Fruit fly (Drosophila melanogaster) whole organism, wandering third instar larva: Measurements from ENCODE around the gene CG5245.

Experiments used
- CG32264 ChIP-seq: fragments of 200-800 bp; sonication (Bioruptor generic); optimal IDR thresholded peaks from 2 replicates; lab custom pipeline; 2016; ENCODE audit warnings: missing biosample characterization, missing genetic modification characterization
- CG9705 ChIP-seq: fragments of 200-800 bp; sonication (Bioruptor generic); optimal IDR thresholded peaks from 2 replicates; lab custom pipeline; 2018; ENCODE audit warnings: missing biosample characterization, mild to moderate bottlenecking, missing genetic modification characterization
- CrebA ChIP-seq: fragments of 200-800 bp; sonication (Bioruptor generic); optimal IDR thresholded peaks from 2 replicates; lab custom pipeline; 2016; ENCODE audit warnings: missing biosample characterization, mild to moderate bottlenecking, missing genetic modification characterization, borderline replicate concordance
- Dfd ChIP-seq: fragments of >200 bp; optimal IDR thresholded peaks from 2 replicates; lab custom pipeline; 2017; ENCODE audit warnings: missing biosample characterization, missing genetic modification characterization
- Dif ChIP-seq: fragments of 200-275, 200-300 bp; sonication (Bioruptor generic); optimal IDR thresholded peaks from 2 replicates; lab custom pipeline; 2018; ENCODE audit warnings: missing biosample characterization, missing genetic modification characterization; ENCODE audit not compliant: partially characterized antibody
- GATAd ChIP-seq: sonication (Bioruptor generic); optimal IDR thresholded peaks from 2 replicates; lab custom pipeline; 2016; ENCODE audit warnings: missing biosample characterization, missing genetic modification characterization
- HLH106 ChIP-seq: fragments of 200-800 bp; optimal IDR thresholded peaks from 3 replicates; lab custom pipeline; 2019; ENCODE audit warnings: missing biosample characterization, mild to moderate bottlenecking, missing genetic modification characterization, moderate library complexity
- Hnf4 ChIP-seq: fragments of 200-800 bp; sonication (Bioruptor generic); optimal IDR thresholded peaks from 2 replicates; lab custom pipeline; 2016; ENCODE audit warnings: missing biosample characterization, mild to moderate bottlenecking, missing genetic modification characterization
- Hr83 ChIP-seq: fragments of 200-300 bp; sonication (Bioruptor generic); optimal IDR thresholded peaks from 2 replicates; lab custom pipeline; 2016; ENCODE audit warnings: missing biosample characterization, mild to moderate bottlenecking, missing genetic modification characterization, moderate library complexity; ENCODE audit not compliant: poor library complexity, severe bottlenecking
- Mio ChIP-seq: sonication (Bioruptor generic); optimal IDR thresholded peaks from 2 replicates; lab custom pipeline; 2016; ENCODE audit warnings: missing biosample characterization, missing genetic modification characterization
- Myc ChIP-seq: fragments of >200 bp; optimal IDR thresholded peaks from 2 replicates; lab custom pipeline; 2017
- N ChIP-seq: fragments of >200 bp; optimal IDR thresholded peaks from 2 replicates; lab custom pipeline; 2018; ENCODE audit warnings: missing biosample characterization, missing external identifiers, missing genetic modification characterization
- Rel ChIP-seq, 2 experiments: fragments of 200-800 bp; sonication (Bioruptor generic) in 1 of 2; optimal IDR thresholded peaks; 2 replicates in 1 of 2; 3 replicates in 1 of 2; lab custom pipeline; 2016 to 2019; ENCODE audit warnings: mild to moderate bottlenecking in 2 of 2, missing biosample characterization in 2 of 2, missing genetic modification characterization in 2 of 2, moderate library complexity in 1 of 2
- Sp1 ChIP-seq: fragments of 200-800 bp; sonication (Bioruptor generic); optimal IDR thresholded peaks from 3 replicates; lab custom pipeline; 2019; ENCODE audit warnings: missing biosample characterization, mild to moderate bottlenecking, missing genetic modification characterization, moderate library complexity
- Vsx2 ChIP-seq: fragments of 200-300, 225-300 bp; sonication (Bioruptor generic); optimal IDR thresholded peaks from 2 replicates; lab custom pipeline; 2018; ENCODE audit warnings: missing biosample characterization, missing genetic modification characterization; ENCODE audit not compliant: partially characterized antibody
- brk ChIP-seq: fragments of 200-800 bp; sonication (Bioruptor generic); optimal IDR thresholded peaks from 2 replicates; lab custom pipeline; 2016; ENCODE audit warnings: missing biosample characterization, mild to moderate bottlenecking, missing genetic modification characterization
- ey ChIP-seq: fragments of 200-800 bp; sonication (Bioruptor generic); optimal IDR thresholded peaks from 2 replicates; lab custom pipeline; 2016; ENCODE audit warnings: missing biosample characterization, missing genetic modification characterization
- foxo ChIP-seq, 2 experiments: fragments of 200-800 bp; sonication (Bioruptor generic); optimal IDR thresholded peaks; 2 replicates in 1 of 2; 3 replicates in 1 of 2; lab custom pipeline; 2016 to 2017; ENCODE audit warnings: missing biosample characterization in 2 of 2, missing genetic modification characterization in 2 of 2
- fru ChIP-seq: fragments of 200-800 bp; sonication (Bioruptor generic); optimal IDR thresholded peaks from 3 replicates; lab custom pipeline; 2016; ENCODE audit warnings: missing biosample characterization, mild to moderate bottlenecking, missing genetic modification characterization
- h ChIP-seq: fragments of 200-800 bp; sonication (Bioruptor generic); optimal IDR thresholded peaks from 3 replicates; lab custom pipeline; 2016; ENCODE audit warnings: missing biosample characterization, mild to moderate bottlenecking, missing genetic modification characterization
- jim ChIP-seq: fragments of 175-275, 200-325 bp; sonication (Bioruptor generic); optimal IDR thresholded peaks from 2 replicates; lab custom pipeline; 2016; ENCODE audit warnings: missing biosample characterization, mild to moderate bottlenecking, missing genetic modification characterization
- lola ChIP-seq: fragments of >200 bp; optimal IDR thresholded peaks from 2 replicates; lab custom pipeline; 2017; ENCODE audit warnings: missing biosample characterization, missing genetic modification characterization
- psq ChIP-seq: fragments of 200-800 bp; sonication (Bioruptor generic); optimal IDR thresholded peaks from 3 replicates; lab custom pipeline; 2017; ENCODE audit warnings: missing biosample characterization, mild to moderate bottlenecking, missing genetic modification characterization, moderate library complexity
- sage ChIP-seq: fragments of 200-800 bp; sonication (Bioruptor generic); optimal IDR thresholded peaks from 2 replicates; lab custom pipeline; 2016; ENCODE audit warnings: missing biosample characterization, mild to moderate bottlenecking, missing genetic modification characterization
- sv ChIP-seq: fragments of 200-800 bp; sonication (Bioruptor generic); optimal IDR thresholded peaks from 3 replicates; lab custom pipeline; 2016; ENCODE audit warnings: missing biosample characterization, missing genetic modification characterization
- tai ChIP-seq: sonication (Bioruptor generic); optimal IDR thresholded peaks from 2 replicates; lab custom pipeline; 2016; ENCODE audit warnings: missing biosample characterization, missing genetic modification characterization
- usp ChIP-seq: fragments of >200 bp; optimal IDR thresholded peaks from 2 replicates; lab custom pipeline; 2017; ENCODE audit warnings: missing biosample characterization, missing genetic modification characterization

Gene CG5245

DNA sequence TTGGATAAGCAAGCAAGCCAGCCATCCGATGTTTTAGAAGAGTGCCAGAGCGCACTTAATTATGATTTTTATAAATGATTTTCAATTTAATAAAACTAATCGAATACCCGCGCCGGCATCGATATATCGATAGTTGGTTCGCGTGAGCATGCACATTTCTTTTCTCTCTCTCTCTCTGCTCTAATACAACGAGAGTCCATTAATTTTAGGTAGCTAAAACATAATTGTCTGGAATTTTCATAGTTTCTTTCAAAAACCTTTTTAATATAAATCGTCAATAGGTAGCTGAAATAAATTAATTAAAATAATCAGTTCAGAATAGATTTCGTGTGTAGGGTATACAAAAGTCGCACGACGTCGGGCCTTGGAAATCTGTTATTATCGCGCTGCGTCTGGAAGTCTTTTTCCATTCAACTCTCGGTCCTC, 19.5 kb downstream of the CG5245 start, which contains the start of gene CG18549 (continued):
- TF ChIP-seq Mio (GFP tag; lab: Kevin White, UChicago) (peak; percentile 95), Hr83 (peak; percentile 97), psq (peak; percentile 99), Hnf4 (peak; percentile 100), fru (GFP tag; lab: Kevin White, UChicago) (peak; percentile 100), brk (GFP tag; lab: Kevin White, UChicago) (peak; percentile 99), Dfd (GFP tag; lab: Kevin White, UChicago) (peak; percentile 96), ey (GFP tag; lab: Kevin White, UChicago) (peak; percentile 100), Dif (GFP tag; lab: Kevin White, UChicago) (no peak), CG32264 (GFP tag; lab: Kevin White, UChicago) (peak; percentile 100)

DNA sequence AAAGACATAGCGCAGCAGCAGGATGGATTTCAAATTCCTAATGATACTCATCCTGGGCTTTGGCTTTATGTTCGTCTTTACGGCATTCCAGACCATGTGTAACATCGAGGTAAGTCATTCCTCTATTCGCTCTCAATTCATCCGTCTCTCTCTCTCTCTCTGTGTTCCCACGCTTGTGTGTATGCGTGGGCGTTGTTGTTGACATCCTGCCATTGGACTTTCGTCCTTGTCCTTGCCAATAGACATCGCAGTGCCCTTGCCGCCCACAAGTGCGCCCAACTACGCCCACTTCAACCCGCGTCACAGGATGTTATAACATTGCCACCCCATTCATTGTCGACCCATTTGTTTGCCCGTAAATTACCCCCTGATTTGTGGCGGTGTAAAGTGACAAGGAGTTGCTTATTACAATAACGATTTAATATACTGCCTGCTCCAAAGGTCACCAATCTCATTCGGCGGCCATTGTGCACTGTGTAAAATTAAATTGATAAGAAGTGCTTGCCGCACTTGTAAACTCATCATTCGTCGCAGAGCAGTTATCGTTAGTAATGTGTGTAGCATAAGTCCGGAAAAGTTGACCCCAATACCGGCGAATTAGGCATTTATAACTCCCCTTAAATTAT, 20.4 kb downstream of the CG5245 start:
- TF ChIP-seq CG9705 (GFP tag; lab: Kevin White, UChicago) (no peak), Vsx2 (GFP tag; lab: Kevin White, UChicago) (no peak), GATAd (GFP tag; lab: Kevin White, UChicago) (no peak), Rel (GFP tag; optimal IDR thresholded peaks at IDR 0.05; lab: Kevin White, UChicago) (no peak), Rel (tag; optimal IDR thresholded peaks at IDR 0.05; lab: Kevin White, UChicago) (no peak), usp (GFP tag; lab: Kevin White, UChicago) (no peak), psq (no peak), N (no peak), Hr83 (no peak), ey (GFP tag; lab: Kevin White, UChicago) (no peak)

DNA sequence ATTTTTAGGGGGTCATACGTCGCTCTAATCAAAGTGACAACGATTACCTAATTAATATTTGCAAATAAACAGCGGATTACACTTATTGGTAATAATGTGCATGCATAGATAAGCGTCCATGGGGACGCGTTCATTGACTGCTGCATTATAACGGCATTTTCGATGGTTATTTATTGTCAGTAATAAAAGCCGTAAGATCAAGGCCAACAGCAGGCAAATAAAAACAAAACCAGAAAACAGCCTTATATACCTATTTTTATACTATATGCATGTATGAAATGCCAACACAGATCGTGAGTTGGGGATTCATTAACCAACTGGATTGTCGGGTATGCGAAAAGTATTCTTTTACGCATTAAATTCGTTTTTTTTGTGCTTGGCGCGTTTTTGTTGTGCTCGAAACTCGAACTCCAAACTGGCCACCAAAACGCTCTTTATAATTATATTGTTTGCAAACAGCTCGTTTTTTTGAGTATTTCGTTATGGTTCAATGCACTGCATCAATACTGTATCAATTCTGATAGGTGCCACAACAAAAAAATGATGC, 21.4 kb downstream of the CG5245 start:
- no peak for TF ChIP-seq Mio (GFP tag; lab: Kevin White, UChicago)
- no peak for TF ChIP-seq brk (GFP tag; lab: Kevin White, UChicago)
- no peak for TF ChIP-seq Rel (GFP tag; optimal IDR thresholded peaks at IDR 0.05; lab: Kevin White, UChicago)
- TF ChIP-seq Rel (tag; optimal IDR thresholded peaks at IDR 0.05; lab: Kevin White, UChicago) = peak; percentile 46
- TF ChIP-seq HLH106 (tag; lab: Kevin White, UChicago) = no peak
- TF ChIP-seq GATAd (GFP tag; lab: Kevin White, UChicago) = no peak
- TF ChIP-seq lola (GFP tag; lab: Kevin White, UChicago) = no peak
- TF ChIP-seq, all 38 proteins: peak for 1

DNA sequence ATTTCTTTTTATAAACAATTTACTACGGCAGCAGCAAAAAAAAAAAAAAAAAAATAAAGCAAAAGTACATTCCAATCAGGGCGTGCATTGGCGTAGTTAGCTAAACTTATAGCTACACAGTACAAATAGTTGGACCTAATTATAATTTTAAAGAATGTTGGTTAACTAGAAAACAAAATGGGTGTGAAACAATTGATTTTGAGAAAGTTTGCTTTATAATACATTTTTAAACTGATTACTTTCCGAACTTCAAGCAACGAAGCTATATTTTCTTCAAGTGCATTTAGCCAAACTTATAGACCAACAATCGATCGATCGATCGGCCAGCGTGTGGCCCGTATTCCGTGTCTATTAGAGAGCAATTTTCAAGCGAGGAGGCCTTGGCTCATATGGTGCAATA, 22.0 kb downstream of the CG5245 start:
- TF ChIP-seq Vsx2 (GFP tag; lab: Kevin White, UChicago) (no peak), foxo (GFP tag; optimal IDR thresholded peaks at IDR 0.05; lab: Kevin White, UChicago) (no peak), psq (no peak), N (no peak), sage (GFP tag; lab: Kevin White, UChicago) (no peak), Dfd (GFP tag; lab: Kevin White, UChicago) (no peak)

DNA sequence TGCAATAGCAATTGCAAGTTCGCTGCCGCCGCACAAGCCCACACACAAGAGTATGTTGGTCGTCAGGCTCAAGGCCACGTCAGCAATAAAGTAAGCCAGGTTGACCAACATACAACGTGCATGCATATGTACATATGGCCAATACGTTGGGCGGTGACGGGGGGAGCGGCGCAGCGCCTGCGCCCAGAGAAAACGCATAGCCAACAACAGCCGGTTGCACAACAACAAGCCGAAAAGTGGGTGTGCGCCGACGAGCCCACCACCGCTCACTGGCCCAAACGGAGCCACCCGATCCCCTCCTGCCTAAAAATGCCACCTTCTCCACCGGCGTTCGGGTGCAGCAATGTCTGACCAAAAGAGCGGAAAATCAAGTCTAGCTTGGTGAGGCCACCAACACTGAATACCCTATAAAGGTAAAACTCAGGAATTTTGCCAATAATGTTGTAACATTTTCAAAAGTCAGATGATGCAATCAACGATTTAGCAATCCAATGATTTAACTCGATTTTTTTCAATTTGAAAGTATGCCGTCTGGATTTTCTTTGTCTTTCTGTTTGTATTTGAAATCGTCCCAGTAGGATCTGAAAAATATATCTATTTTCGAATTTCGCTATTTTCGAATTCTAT, 22.6 kb downstream of the CG5245 start, which contains the start of gene CG5509:
Gene CG5509 (plus strand): TSS at position 577 of the 627 bp plus-strand sequence.
- TF ChIP-seq Sp1 (GFP tag; lab: Kevin White, UChicago) (no peak), CrebA (GFP tag; lab: Kevin White, UChicago) (no peak), sv (no peak), tai (GFP tag; lab: Kevin White, UChicago) (no peak), Mio (GFP tag; lab: Kevin White, UChicago) (no peak)

DNA sequence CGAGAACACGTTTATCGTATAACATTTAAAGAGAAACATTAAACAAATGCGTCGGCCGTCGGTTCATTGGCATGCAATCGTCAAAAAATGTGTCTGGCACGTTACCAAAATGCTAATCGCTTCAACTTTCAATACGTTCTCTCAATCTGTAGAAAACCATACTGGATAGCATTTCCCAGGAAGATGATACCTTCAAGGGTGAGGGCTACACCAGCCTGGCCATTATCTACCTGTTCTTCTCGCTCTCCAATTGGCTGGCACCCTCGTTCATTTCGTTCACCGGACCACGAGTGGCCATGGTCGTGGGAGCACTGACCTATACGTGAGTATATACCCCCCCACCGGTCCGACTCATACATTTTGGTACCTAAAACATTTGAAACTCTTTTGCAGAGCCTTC, 25.1 kb downstream of the CG5245 start:
- TF ChIP-seq h (GFP tag; lab: Kevin White, UChicago) = no peak
- TF ChIP-seq Rel (GFP tag; optimal IDR thresholded peaks at IDR 0.05; lab: Kevin White, UChicago) = no peak
- no peak for TF ChIP-seq Rel (tag; optimal IDR thresholded peaks at IDR 0.05; lab: Kevin White, UChicago)
- no peak for TF ChIP-seq Myc (lab: Kevin White, UChicago)
- TF ChIP-seq jim = no peak
